Fruit fly (Drosophila melanogaster): Measurements from ENCODE around the gene Ice2.

DNA sequence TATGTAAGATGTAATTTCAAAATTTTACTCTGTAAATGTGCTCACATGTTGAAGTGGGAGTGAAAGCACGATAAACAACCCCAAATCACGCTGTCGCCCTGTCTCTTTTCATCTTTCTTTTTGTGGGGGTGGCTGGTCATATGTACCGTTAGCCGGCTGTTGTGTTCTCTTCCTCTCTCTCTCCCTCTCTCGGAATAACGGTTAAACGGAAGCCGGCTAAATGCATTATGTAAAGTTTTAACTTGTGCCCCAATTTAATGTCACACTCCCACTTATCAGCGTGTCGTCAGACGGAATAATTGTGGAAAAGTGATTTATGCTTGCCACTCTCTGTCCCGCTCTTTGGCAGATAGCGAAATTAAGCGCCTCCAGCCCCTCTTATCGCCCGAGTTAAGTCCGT lies 11.3 kb downstream of the Ice2 start:
- no peak for TF ChIP-seq cnc (optimal IDR thresholded peaks at IDR 0.05)
- no peak for TF ChIP-seq kay (GFP tag; ENCODE audit: borderline replicate concordance)
- TF ChIP-seq Clk (GFP tag; optimal IDR thresholded peaks at IDR 0.05) = no peak
- TF ChIP-seq CG5204 (GFP tag; optimal IDR thresholded peaks at IDR 0.05) = no peak
- no peak for TF ChIP-seq toe (GFP tag; optimal IDR thresholded peaks at IDR 0.05)
- TF ChIP-seq Mnt (GFP tag; optimal IDR thresholded peaks at IDR 0.05) = no peak
- TF ChIP-seq CG7045 (GFP tag; optimal IDR thresholded peaks at IDR 0.05) = no peak
- no peak for TF ChIP-seq CG7101 (tag; optimal IDR thresholded peaks at IDR 0.05)
- no peak for TF ChIP-seq CG33017 (tag; optimal IDR thresholded peaks at IDR 0.05)
- TF ChIP-seq ovo (GFP tag; optimal IDR thresholded peaks at IDR 0.05) = peak; percentile 66
- TF ChIP-seq CG1620 (GFP tag; optimal IDR thresholded peaks at IDR 0.05) = no peak
- TF ChIP-seq pad (GFP tag; optimal IDR thresholded peaks at IDR 0.05) = no peak

All from whole organism, adult.